Fruit fly (Drosophila melanogaster) whole organism, embryonic: ENCODE measurements around the gene Fancl.

ENCODE experiments used
- ATbp ChIP-seq: fragments of 200-800 bp; sonication (Bioruptor generic); optimal IDR thresholded peaks from 2 replicates; lab custom pipeline; 2017; ENCODE audit warnings: missing biosample characterization, mild to moderate bottlenecking, missing genetic modification characterization, missing genetic modification reagents
- Ada2b ChIP-seq: fragments of 200-800 bp; sonication (Bioruptor generic); IDR thresholded peaks from 2 replicates; pipeline ENCODE4 v1.3.6; 2022; ENCODE audit warnings: missing biosample characterization, missing genetic modification characterization
- Awh ChIP-seq: fragments of 200-800 bp; sonication (Bioruptor generic); IDR thresholded peaks from 2 replicates; pipeline ENCODE4, ENCODE4 v1.3.6; 2022; ENCODE audit warnings: missing biosample characterization, missing genetic modification characterization
- BtbVII ChIP-seq: fragments of 200-800 bp; sonication (Bioruptor generic); optimal IDR thresholded peaks from 3 replicates; lab custom pipeline; 2017; ENCODE audit warnings: missing biosample characterization, mild to moderate bottlenecking, missing genetic modification characterization
- CG10654 ChIP-seq: fragments of 200-800 bp; sonication (Bioruptor generic); optimal IDR thresholded peaks from 2 replicates; lab custom pipeline; 2016; ENCODE audit warnings: missing biosample characterization, missing genetic modification characterization
- CG11695 ChIP-seq: fragments of 200-800 bp; sonication (Bioruptor generic); IDR thresholded peaks from 3 replicates; pipeline ENCODE4 v1.3.6; 2022; ENCODE audit warnings: missing biosample characterization, missing genetic modification characterization
- CG12659 ChIP-seq: fragments of 200-800 bp; sonication (Bioruptor generic); optimal IDR thresholded peaks from 3 replicates; lab custom pipeline; 2017; ENCODE audit warnings: mild to moderate bottlenecking, missing biosample characterization, missing genetic modification reagents, missing genetic modification characterization
- CG13775 ChIP-seq: fragments of 200-800 bp; sonication (Bioruptor generic); optimal IDR thresholded peaks from 3 replicates; lab custom pipeline; 2017; ENCODE audit warnings: missing biosample characterization, mild to moderate bottlenecking, missing genetic modification characterization
- CG15479 ChIP-seq: fragments of 200-800 bp; sonication (Bioruptor generic); optimal IDR thresholded peaks from 3 replicates; lab custom pipeline; 2019; ENCODE audit warnings: missing biosample characterization, mild to moderate bottlenecking, missing genetic modification characterization, moderate library complexity
- CG15601 ChIP-seq: fragments of 200-800 bp; sonication (Bioruptor generic); optimal IDR thresholded peaks from 3 replicates; lab custom pipeline; 2019; ENCODE audit warnings: missing biosample characterization, mild to moderate bottlenecking, missing genetic modification characterization, moderate library complexity
- CG1792 ChIP-seq: fragments of 200-800 bp; sonication (Bioruptor generic); optimal IDR thresholded peaks from 2 replicates; lab custom pipeline; 2016; ENCODE audit warnings: missing biosample characterization, missing genetic modification characterization
- CG2889 ChIP-seq: fragments of 200-800 bp; sonication (Bioruptor generic); IDR thresholded peaks from 3 replicates; pipeline ENCODE4 v1.3.6; 2022; ENCODE audit warnings: missing biosample characterization, missing genetic modification characterization
- CG6654 ChIP-seq: fragments of 200-800 bp; sonication (Bioruptor generic); optimal IDR thresholded peaks from 2 replicates; lab custom pipeline; 2017; ENCODE audit warnings: missing biosample characterization, mild to moderate bottlenecking, missing genetic modification characterization
- CG6791 ChIP-seq: fragments of 200-800 bp; sonication (Bioruptor generic); IDR thresholded peaks from 3 replicates; pipeline ENCODE4 v1.3.6; 2022; ENCODE audit warnings: missing biosample characterization, missing genetic modification characterization; ENCODE audit not compliant: partially characterized antibody
- CG6813 ChIP-seq: fragments of 200-800 bp; sonication (Bioruptor generic); optimal IDR thresholded peaks from 2 replicates; lab custom pipeline; 2017; ENCODE audit warnings: missing biosample characterization, missing genetic modification characterization, mild to moderate bottlenecking, moderate library complexity, missing genetic modification reagents
- CG6854 ChIP-seq: fragments of 200-800 bp; sonication (Bioruptor generic); optimal IDR thresholded peaks from 3 replicates; lab custom pipeline; 2017; ENCODE audit warnings: missing biosample characterization, mild to moderate bottlenecking, missing genetic modification characterization
- CG7786 ChIP-seq: fragments of 200-800 bp; sonication (Bioruptor generic); optimal IDR thresholded peaks from 2 replicates; lab custom pipeline; 2016; ENCODE audit warnings: missing biosample characterization, missing genetic modification characterization
- CG7987 ChIP-seq: fragments of 200-800 bp; sonication (Bioruptor generic); optimal IDR thresholded peaks from 2 replicates; lab custom pipeline; 2018; ENCODE audit warnings: missing biosample characterization, mild to moderate bottlenecking, missing genetic modification characterization, moderate library complexity
- CG8924 ChIP-seq: fragments of 200-800 bp; optimal IDR thresholded peaks from 3 replicates; lab custom pipeline; 2019; ENCODE audit warnings: missing biosample characterization, mild to moderate bottlenecking, missing genetic modification characterization, moderate library complexity
- CG9817 ChIP-seq: fragments of 200-800 bp; sonication (Bioruptor generic); optimal IDR thresholded peaks from 2 replicates; lab custom pipeline; 2018; ENCODE audit warnings: missing biosample characterization, mild to moderate bottlenecking, missing genetic modification characterization, moderate library complexity
- CTCF ChIP-seq: fragments of 200-800 bp; sonication (Bioruptor generic); optimal IDR thresholded peaks from 2 replicates; lab custom pipeline; 2017; ENCODE audit warnings: missing biosample characterization, mild to moderate bottlenecking, missing genetic modification characterization, moderate library complexity
- D ChIP-seq, 2 experiments: fragments of 200-800 bp in 1 of 2; fragments of >200 bp in 1 of 2; sonication (Bioruptor generic) in 1 of 2; optimal IDR thresholded peaks; 2 replicates in 1 of 2; 3 replicates in 1 of 2; lab custom pipeline; 2017; ENCODE audit warnings: mild to moderate bottlenecking in 1 of 2, missing biosample characterization in 1 of 2, missing genetic modification characterization in 1 of 2, missing genetic modification reagents in 1 of 2
- Mad ChIP-seq: fragments of 200-800 bp; sonication (Bioruptor generic); optimal IDR thresholded peaks from 2 replicates; lab custom pipeline; 2016; ENCODE audit warnings: missing biosample characterization, missing genetic modification characterization
- NC2β ChIP-seq: fragments of 200-800 bp; sonication (Bioruptor generic); optimal IDR thresholded peaks from 2 replicates; lab custom pipeline; 2016; ENCODE audit warnings: missing biosample characterization, missing genetic modification characterization
- Rfx ChIP-seq: fragments of 200-800 bp; sonication (Bioruptor generic); IDR thresholded peaks from 2 replicates; pipeline ENCODE4 v1.3.6; 2022; ENCODE audit warnings: missing biosample characterization, missing genetic modification characterization
- Side ChIP-seq: fragments of 200-800 bp; sonication (Bioruptor generic); optimal IDR thresholded peaks from 2 replicates; lab custom pipeline; 2016; ENCODE audit warnings: missing biosample characterization, missing genetic modification characterization
- YL-1 ChIP-seq: fragments of 200-800 bp; sonication (Bioruptor generic); optimal IDR thresholded peaks from 3 replicates; lab custom pipeline; 2017; ENCODE audit warnings: missing biosample characterization, mild to moderate bottlenecking, missing genetic modification characterization
- amos ChIP-seq: fragments of 200-800 bp; sonication (Bioruptor generic); IDR thresholded peaks from 2 replicates; pipeline ENCODE4 v1.3.6; 2022; ENCODE audit warnings: missing biosample characterization, missing genetic modification characterization; ENCODE audit not compliant: partially characterized antibody
- ap ChIP-seq: fragments of 200-800 bp; sonication (Bioruptor generic); IDR thresholded peaks from 2 replicates; pipeline ENCODE4 v1.3.6; 2022; ENCODE audit warnings: missing biosample characterization, missing genetic modification characterization
- br ChIP-seq: fragments of >200 bp; optimal IDR thresholded peaks from 2 replicates; lab custom pipeline; 2017
- danr ChIP-seq: fragments of 200-800 bp; sonication (Bioruptor generic); IDR thresholded peaks from 2 replicates; pipeline ENCODE4 v1.3.6; 2022; ENCODE audit warnings: missing biosample characterization, missing genetic modification characterization
- dm ChIP-seq: fragments of 200-800 bp; sonication (Bioruptor generic); optimal IDR thresholded peaks from 3 replicates; lab custom pipeline; 2016; ENCODE audit warnings: missing biosample characterization, missing genetic modification characterization
- dysf ChIP-seq: fragments of 200-800 bp; sonication (Bioruptor generic); IDR thresholded peaks from 3 replicates; pipeline ENCODE4 v1.3.6; 2022; ENCODE audit warnings: missing biosample characterization, missing genetic modification characterization
- emc ChIP-seq: fragments of 200-800 bp; sonication (Bioruptor generic); optimal IDR thresholded peaks from 2 replicates; lab custom pipeline; 2016; ENCODE audit warnings: missing biosample characterization, missing genetic modification characterization
- ems ChIP-seq: fragments of 200-800 bp; sonication (Bioruptor generic); optimal IDR thresholded peaks from 3 replicates; lab custom pipeline; 2016; ENCODE audit warnings: missing biosample characterization, missing genetic modification characterization
- eyg ChIP-seq: fragments of 200-800 bp; sonication (Bioruptor generic); optimal IDR thresholded peaks from 3 replicates; lab custom pipeline; 2016; ENCODE audit warnings: missing biosample characterization, missing genetic modification characterization
- ftz-f1 ChIP-seq: fragments of 200-800 bp; sonication (Bioruptor generic); optimal IDR thresholded peaks from 2 replicates; lab custom pipeline; 2016; ENCODE audit warnings: missing biosample characterization, missing genetic modification characterization
- gcm ChIP-seq: fragments of 200-800 bp; sonication (Bioruptor generic); optimal IDR thresholded peaks from 2 replicates; lab custom pipeline; 2019; ENCODE audit warnings: missing biosample characterization, mild to moderate bottlenecking, missing genetic modification characterization, moderate library complexity
- jigr1 ChIP-seq: fragments of 200-800 bp; sonication (Bioruptor generic); IDR thresholded peaks from 3 replicates; pipeline ENCODE4 v1.3.6; 2022; ENCODE audit warnings: missing biosample characterization, missing genetic modification characterization
- kni ChIP-seq: fragments of 200-800 bp; sonication (Bioruptor generic); optimal IDR thresholded peaks from 3 replicates; lab custom pipeline; 2017; ENCODE audit warnings: mild to moderate bottlenecking, missing biosample characterization, missing genetic modification reagents, missing genetic modification characterization
- lmd ChIP-seq: fragments of 200-800 bp; sonication (Bioruptor generic); IDR thresholded peaks from 2 replicates; pipeline ENCODE4 v1.3.6; 2022; ENCODE audit warnings: missing biosample characterization, missing genetic modification characterization
- maf-S ChIP-seq: fragments of 200-800 bp; sonication (Bioruptor generic); optimal IDR thresholded peaks from 2 replicates; lab custom pipeline; 2016; ENCODE audit warnings: missing biosample characterization, missing genetic modification characterization
- nerfin-2 ChIP-seq: fragments of 200-800 bp; sonication (Bioruptor generic); IDR thresholded peaks from 2 replicates; pipeline ENCODE4 v1.3.6; 2022; ENCODE audit warnings: missing biosample characterization, missing genetic modification characterization; ENCODE audit not compliant: partially characterized antibody
- nmo ChIP-seq: fragments of 200-800 bp; sonication (Bioruptor generic); optimal IDR thresholded peaks from 2 replicates; lab custom pipeline; 2018; ENCODE audit warnings: missing biosample characterization, mild to moderate bottlenecking, missing genetic modification characterization, moderate library complexity
- peb ChIP-seq: fragments of 200-800 bp; sonication (Bioruptor generic); IDR thresholded peaks from 2 replicates; pipeline ENCODE4 v1.3.6; 2022; ENCODE audit warnings: missing biosample characterization, missing genetic modification characterization
- pita ChIP-seq: fragments of 200-800 bp; sonication (Bioruptor generic); optimal IDR thresholded peaks from 2 replicates; lab custom pipeline; 2017; ENCODE audit warnings: missing biosample characterization, mild to moderate bottlenecking, missing genetic modification characterization
- row ChIP-seq: fragments of 200-800 bp; sonication (Bioruptor generic); IDR thresholded peaks from 3 replicates; pipeline ENCODE4 v1.3.6; 2022; ENCODE audit warnings: missing biosample characterization, missing genetic modification characterization
- sens-2 ChIP-seq: fragments of 200-800 bp; sonication (Bioruptor generic); IDR thresholded peaks from 2 replicates; pipeline ENCODE4 v1.3.6; 2022; ENCODE audit warnings: missing biosample characterization, missing genetic modification characterization
- sim ChIP-seq: fragments of 200-800 bp; sonication (Bioruptor generic); IDR thresholded peaks from 2 replicates; pipeline ENCODE4 v1.3.6; 2022; ENCODE audit warnings: missing biosample characterization, missing genetic modification characterization
- toy ChIP-seq: fragments of 200-800 bp; sonication (Bioruptor generic); IDR thresholded peaks from 2 replicates; pipeline ENCODE4 v1.3.6; 2022; ENCODE audit warnings: missing biosample characterization, missing genetic modification characterization

Fancl gene

dm6 chr3R:10097531-10098295, 45.0 kb upstream of the Fancl start (continued):
- TF ChIP-seq ems: peak; percentile 42
- TF ChIP-seq CG9817 (tag; lab: Kevin White, UChicago): peak; percentile 74
- TF ChIP-seq nerfin-2 (GFP tag; lab: Robert Waterston, UW): no peak
- TF ChIP-seq D (optimal IDR thresholded peaks at IDR 0.05; lab: Kevin White, UChicago): no peak
- peak; percentile 36 for TF ChIP-seq D (GFP tag; optimal IDR thresholded peaks at IDR 0.05; lab: Kevin White, UChicago)
- TF ChIP-seq peb (GFP tag; lab: Robert Waterston, UW): no peak
- peak; percentile 67 for TF ChIP-seq CG12659 (GFP tag; lab: Kevin White, UChicago)
- TF ChIP-seq ATbp (GFP tag; lab: Kevin White, UChicago): peak; percentile 51
- peak; percentile 37 for TF ChIP-seq CG10654 (GFP tag; lab: Kevin White, UChicago)
- no peak for TF ChIP-seq danr (GFP tag; lab: Robert Waterston, UW)
- no peak for TF ChIP-seq CTCF (GFP tag; lab: Kevin White, UChicago)
- no peak for TF ChIP-seq sens-2 (GFP tag; lab: Robert Waterston, UW)
- TF ChIP-seq eyg: peak; percentile 66
- TF ChIP-seq CG6654: peak; percentile 9
- no peak for TF ChIP-seq CG15479 (GFP tag; lab: Kevin White, UChicago)
- TF ChIP-seq pita (GFP tag; lab: Kevin White, UChicago): no peak
- TF ChIP-seq CG6854: peak; percentile 46
- TF ChIP-seq Side: peak; percentile 46
- peak; percentile 78 for TF ChIP-seq row (GFP tag; lab: Robert Waterston, UW)
- TF ChIP-seq Awh (GFP tag; lab: Robert Waterston, UW): no peak
- no peak; the same call in 1 of the 2 replicates for TF ChIP-seq amos (GFP tag; lab: Robert Waterston, UW)
- peak; percentile 64 for TF ChIP-seq CG6813 (GFP tag; lab: Kevin White, UChicago)
- TF ChIP-seq Rfx (GFP tag; lab: Robert Waterston, UW): peak; percentile 86
- no peak for TF ChIP-seq sim (GFP tag; lab: Robert Waterston, UW)
- no peak for TF ChIP-seq br (lab: Kevin White, UChicago)
- TF ChIP-seq kni: no peak
- TF ChIP-seq dysf (GFP tag; lab: Robert Waterston, UW): peak; percentile 79
- TF ChIP-seq CG7987 (GFP tag; lab: Kevin White, UChicago): peak; percentile 81
- peak; percentile 68 for TF ChIP-seq lmd (GFP tag; lab: Robert Waterston, UW)
- TF ChIP-seq Ada2b: peak; percentile 55
- peak; percentile 45 for TF ChIP-seq CG13775
- TF ChIP-seq Mad (GFP tag; lab: Kevin White, UChicago): peak; percentile 39
- TF ChIP-seq CG8924 (tag; lab: Kevin White, UChicago): peak; percentile 76
- peak; percentile 2 for TF ChIP-seq dm (GFP tag; lab: Kevin White, UChicago)
- TF ChIP-seq toy (GFP tag; lab: Robert Waterston, UW): no peak
- peak; percentile 50 for TF ChIP-seq emc (GFP tag; lab: Kevin White, UChicago)
- peak; percentile 14 for TF ChIP-seq CG15601
- TF ChIP-seq CG1792 (GFP tag; lab: Kevin White, UChicago): peak; percentile 33
- peak; percentile 80 for TF ChIP-seq BtbVII (GFP tag; lab: Kevin White, UChicago)
- TF ChIP-seq ap (GFP tag; lab: Robert Waterston, UW): 0 out of 2 replicates have a peak, but pooled peaks have one; percentile 40
- peak; percentile 24 for TF ChIP-seq gcm (GFP tag; lab: Kevin White, UChicago)
- TF ChIP-seq ftz-f1 (GFP tag; lab: Kevin White, UChicago): no peak
- TF ChIP-seq NC2β (GFP tag; lab: Kevin White, UChicago): no peak
- TF ChIP-seq CG11695 (GFP tag; lab: Robert Waterston, UW): 0 out of 3 replicates have a peak, but pooled peaks have one; percentile 29
- peak; percentile 49 for TF ChIP-seq CG7786
- peak; percentile 64 for TF ChIP-seq nmo (GFP tag; lab: Kevin White, UChicago)
- peak; percentile 60; the same call in 1 of the 3 replicates for TF ChIP-seq CG2889 (GFP tag; lab: Robert Waterston, UW)
- TF ChIP-seq jigr1 (GFP tag; lab: Robert Waterston, UW): no peak
- no peak for TF ChIP-seq CG6791
- peak; percentile 42 for TF ChIP-seq maf-S (GFP tag; lab: Kevin White, UChicago)
- peak; percentile 0 for TF ChIP-seq YL-1 (GFP tag; lab: Kevin White, UChicago)
